Worm (Caenorhabditis elegans) whole organism, L2 larva: ENCODE results near the gene R12B2.13.

ENCODE experiments used
- C34F6.9 ChIP-seq: fragments of 150-350 bp; optimal IDR thresholded peaks from 2 replicates; lab custom pipeline; 2014; ENCODE audit warnings: missing biosample characterization, missing genetic modification characterization
- F13H6.1 ChIP-seq: sonication (generic microtip); optimal IDR thresholded peaks from 2 replicates; lab custom pipeline; 2016; ENCODE audit warnings: missing genetic modification characterization, missing compliant biosample characterization
- R02D3.7 ChIP-seq: fragments of 150-350 bp; optimal IDR thresholded peaks from 2 replicates; lab custom pipeline; 2014; ENCODE audit warnings: missing biosample characterization, missing genetic modification characterization
- Y55F3AM.14 ChIP-seq: fragments of 200-800 bp; sonication (Bioruptor generic); optimal IDR thresholded peaks from 2 replicates; lab custom pipeline; 2018; ENCODE audit warnings: mild to moderate bottlenecking, missing genetic modification characterization, missing compliant biosample characterization
- alr-1 ChIP-seq: fragments of 150-350 bp; optimal IDR thresholded peaks from 2 replicates; lab custom pipeline; 2014; ENCODE audit warnings: missing biosample characterization, missing genetic modification characterization
- aly-2 ChIP-seq: fragments of 150-350 bp; optimal IDR thresholded peaks from 2 replicates; lab custom pipeline; 2014; ENCODE audit warnings: missing biosample characterization, missing genetic modification characterization
- ama-1 ChIP-seq: fragments of 150-350 bp; optimal IDR thresholded peaks from 2 replicates; lab custom pipeline; 2018; ENCODE audit warnings: inconsistent platforms
- blmp-1 ChIP-seq: sonication (generic microtip); optimal IDR thresholded peaks from 2 replicates; lab custom pipeline; 2017; ENCODE audit warnings: missing genetic modification characterization, mild to moderate bottlenecking, missing compliant biosample characterization, antibody characterized with exemption, moderate library complexity; ENCODE audit not compliant: insufficient read depth
- ceh-16 ChIP-seq: fragments of 150-350 bp; optimal IDR thresholded peaks from 2 replicates; lab custom pipeline; 2014; ENCODE audit warnings: missing biosample characterization, missing genetic modification characterization
- ceh-82 ChIP-seq: fragments of 150-350 bp; optimal IDR thresholded peaks from 2 replicates; lab custom pipeline; 2014; ENCODE audit warnings: missing biosample characterization, missing genetic modification characterization
- crh-2 ChIP-seq: sonication (generic microtip); optimal IDR thresholded peaks from 2 replicates; lab custom pipeline; 2017; ENCODE audit warnings: missing biosample characterization, missing genetic modification characterization
- dmd-4 ChIP-seq: sonication (generic microtip); optimal IDR thresholded peaks from 2 replicates; lab custom pipeline; 2017; ENCODE audit warnings: missing biosample characterization, missing genetic modification characterization
- egl-27 ChIP-seq: sonication (generic microtip); optimal IDR thresholded peaks from 3 replicates; lab custom pipeline; 2017; ENCODE audit warnings: missing biosample characterization, missing genetic modification reagents, missing genetic modification characterization
- elt-1 ChIP-seq: fragments of 150-350 bp; optimal IDR thresholded peaks from 2 replicates; lab custom pipeline; 2014; ENCODE audit warnings: missing biosample characterization, missing genetic modification characterization
- elt-3 ChIP-seq: sonication (generic microtip); optimal IDR thresholded peaks from 2 replicates; lab custom pipeline; 2017; ENCODE audit warnings: missing biosample characterization, missing genetic modification characterization
- gmeb-1 ChIP-seq: fragments of 150-350 bp; optimal IDR thresholded peaks from 2 replicates; lab custom pipeline; 2014; ENCODE audit warnings: missing biosample characterization, missing genetic modification characterization
- lin-11 ChIP-seq: fragments of 150-350 bp; sonication (generic microtip); optimal IDR thresholded peaks from 2 replicates; lab custom pipeline; 2014; ENCODE audit warnings: missing biosample characterization, missing genetic modification characterization, inconsistent platforms, mixed read lengths
- lin-13 ChIP-seq: fragments of 150-350 bp; optimal IDR thresholded peaks from 2 replicates; lab custom pipeline; 2014; ENCODE audit warnings: missing biosample characterization, missing genetic modification reagents, missing genetic modification characterization
- lsy-2 ChIP-seq, 2 experiments: fragments of 150-350 bp in 1 of 2; sonication (generic microtip) in 1 of 2; optimal IDR thresholded peaks; 2 replicates each; lab custom pipeline; 2014 to 2017; ENCODE audit warnings: missing biosample characterization in 2 of 2, missing genetic modification characterization in 2 of 2
- mab-5 ChIP-seq: fragments of 150-350 bp; optimal IDR thresholded peaks from 2 replicates; lab custom pipeline; 2014; ENCODE audit warnings: missing biosample characterization, missing genetic modification characterization
- mbf-1 ChIP-seq: sonication (generic microtip); optimal IDR thresholded peaks from 2 replicates; lab custom pipeline; 2017; ENCODE audit warnings: missing biosample characterization, missing genetic modification characterization
- mdl-1 ChIP-seq, 2 experiments: fragments of 150-350 bp in 1 of 2; sonication (generic microtip) in 1 of 2; optimal IDR thresholded peaks; 2 replicates each; lab custom pipeline; 2017; ENCODE audit warnings: missing biosample characterization in 2 of 2, missing genetic modification characterization in 2 of 2
- nhr-11 ChIP-seq: fragments of 150-350 bp; optimal IDR thresholded peaks from 2 replicates; lab custom pipeline; 2014; ENCODE audit warnings: missing biosample characterization, missing genetic modification characterization
- nhr-12 ChIP-seq: fragments of 150-350 bp; optimal IDR thresholded peaks from 2 replicates; lab custom pipeline; 2014; ENCODE audit warnings: missing biosample characterization, missing genetic modification characterization
- nhr-129 ChIP-seq: fragments of 150-350 bp; optimal IDR thresholded peaks from 2 replicates; lab custom pipeline; 2014; ENCODE audit warnings: missing biosample characterization, missing genetic modification characterization
- nhr-21 ChIP-seq: fragments of 150-350 bp; optimal IDR thresholded peaks from 2 replicates; lab custom pipeline; 2014; ENCODE audit warnings: missing biosample characterization, missing genetic modification characterization
- nhr-237 ChIP-seq: fragments of 150-350 bp; optimal IDR thresholded peaks from 2 replicates; lab custom pipeline; 2014; ENCODE audit warnings: missing biosample characterization, missing genetic modification characterization
- nhr-25 ChIP-seq: fragments of 150-350 bp; sonication (generic microtip); optimal IDR thresholded peaks from 3 replicates; lab custom pipeline; 2014; ENCODE audit warnings: missing biosample characterization, missing genetic modification characterization
- nhr-6 ChIP-seq: fragments of 150-350 bp; optimal IDR thresholded peaks from 2 replicates; lab custom pipeline; 2014; ENCODE audit warnings: missing biosample characterization, missing genetic modification characterization
- sem-4 ChIP-seq: fragments of 150-350 bp; optimal IDR thresholded peaks from 2 replicates; lab custom pipeline; 2014; ENCODE audit warnings: missing biosample characterization, missing genetic modification reagents, missing genetic modification characterization
- sma-3 ChIP-seq: sonication (generic microtip); optimal IDR thresholded peaks from 2 replicates; lab custom pipeline; 2016; ENCODE audit warnings: missing genetic modification reagents, missing genetic modification characterization, missing compliant biosample characterization
- sma-9 ChIP-seq, 2 experiments: fragments of 150-350 bp in 1 of 2; sonication (generic microtip) in 1 of 2; optimal IDR thresholded peaks; 2 replicates each; lab custom pipeline; 2014 to 2016; ENCODE audit warnings: missing genetic modification characterization in 2 of 2, mild to moderate bottlenecking in 1 of 2, missing biosample characterization in 1 of 2, missing compliant biosample characterization in 1 of 2, missing genetic modification reagents in 1 of 2, moderate library complexity in 1 of 2
- snpc-4 ChIP-seq: fragments of 150-350 bp; optimal IDR thresholded peaks from 2 replicates; lab custom pipeline; 2014; ENCODE audit warnings: missing biosample characterization, missing genetic modification characterization
- unc-55 ChIP-seq: fragments of 150-350 bp; sonication (generic microtip); optimal IDR thresholded peaks from 3 replicates; lab custom pipeline; 2014; ENCODE audit warnings: missing biosample characterization, missing genetic modification reagents, missing genetic modification characterization
- unc-62 ChIP-seq: fragments of 150-350 bp; optimal IDR thresholded peaks from 2 replicates; lab custom pipeline; 2014; ENCODE audit warnings: missing biosample characterization, missing genetic modification reagents, missing genetic modification characterization
- zag-1 ChIP-seq: fragments of 150-350 bp; optimal IDR thresholded peaks from 2 replicates; lab custom pipeline; 2014; ENCODE audit warnings: missing biosample characterization, missing genetic modification characterization
- ztf-1 ChIP-seq: fragments of 200-800 bp; sonication (Bioruptor generic); conservative IDR thresholded peaks from 2 replicates; pipeline ENCODE4 v1.3.6; 2022; ENCODE audit warnings: missing genetic modification characterization, missing compliant biosample characterization
- ztf-11 ChIP-seq: sonication (generic microtip); optimal IDR thresholded peaks from 2 replicates; lab custom pipeline; 2017; ENCODE audit warnings: missing biosample characterization, missing genetic modification characterization
- ztf-4 ChIP-seq: fragments of 150-350 bp; optimal IDR thresholded peaks from 2 replicates; lab custom pipeline; 2014; ENCODE audit warnings: missing biosample characterization, missing genetic modification characterization

The R12B2.13 gene

ce11 chrIII:5853240-5853639 lies 20.0 kb upstream of the R12B2.13 start, which contains the start of gene ddx-23:
ddx-23 (minus strand) TSS chrIII:5853269.
- TF ChIP-seq lsy-2 (tag; optimal IDR thresholded peaks at IDR 0.05; lab: Kevin White, UChicago) (peak in 1 of 2 experiments; percentile 57), C34F6.9 (tag; lab: Kevin White, UChicago) (peak; percentile 14), unc-55 (GFP tag; lab: Kevin White, UChicago) (peak; percentile 4), zag-1 (no peak), lin-13 (GFP tag; lab: Kevin White, UChicago) (peak; percentile 8), sma-3 (GFP tag; lab: Kevin White, UChicago) (peak; percentile 49), nhr-11 (tag; lab: Kevin White, UChicago) (no peak), egl-27 (tag; lab: Kevin White, UChicago) (no peak), ztf-4 (tag; lab: Kevin White, UChicago) (peak; percentile 81), gmeb-1 (peak; percentile 63), ama-1 (lab: Kevin White, UChicago) (peak; percentile 53)

- TF ChIP-seq sma-9 (GFP tag; optimal IDR thresholded peaks at IDR 0.05; lab: Kevin White, UChicago), result peak; percentile 3
- no peak for TF ChIP-seq sma-9 (tag; optimal IDR thresholded peaks at IDR 0.05; lab: Kevin White, UChicago)
- TF ChIP-seq unc-55 (GFP tag; lab: Kevin White, UChicago), result peak; percentile 30
- TF ChIP-seq elt-3 (tag; lab: Kevin White, UChicago), result no peak
- peak; percentile 49 for TF ChIP-seq C34F6.9 (tag; lab: Kevin White, UChicago)
- TF ChIP-seq nhr-25 (tag; lab: Kevin White, UChicago), result no peak
- TF ChIP-seq nhr-11 (tag; lab: Kevin White, UChicago), result no peak
- no peak for TF ChIP-seq F13H6.1 (tag; lab: Kevin White, UChicago)
- no peak for TF ChIP-seq ztf-11 (tag; lab: Kevin White, UChicago)
- no peak for TF ChIP-seq nhr-21 (tag; lab: Kevin White, UChicago)
- TF ChIP-seq blmp-1 (tag; lab: Kevin White, UChicago), result no peak
- TF ChIP-seq crh-2 (tag; lab: Kevin White, UChicago), result peak; percentile 7
- no peak for TF ChIP-seq R02D3.7 (tag; lab: Kevin White, UChicago)
- no peak for TF ChIP-seq mdl-1 (tag; optimal IDR thresholded peaks at IDR 0.05; lab: Kevin White, UChicago)
- no peak for TF ChIP-seq ztf-4 (tag; lab: Kevin White, UChicago)
- no peak for TF ChIP-seq dmd-4 (tag; lab: Kevin White, UChicago)
- no peak for TF ChIP-seq nhr-12 (tag; lab: Kevin White, UChicago)
- no peak for TF ChIP-seq elt-1 (tag; lab: Kevin White, UChicago)
- TF ChIP-seq snpc-4, result no peak
- TF ChIP-seq aly-2 (tag; lab: Kevin White, UChicago), result no peak
- TF ChIP-seq sma-3 (GFP tag; lab: Kevin White, UChicago), result no peak
- TF ChIP-seq mbf-1 (tag; lab: Kevin White, UChicago), result no peak
- no peak for TF ChIP-seq nhr-237 (tag; lab: Kevin White, UChicago)
- no peak for TF ChIP-seq ztf-1 (GFP tag; lab: Robert Waterston, UW)
- TF ChIP-seq alr-1, result no peak
Observed at ce11 chrIII:5846412-5846811, 13.1 kb upstream of the R12B2.13 start.

DNA sequence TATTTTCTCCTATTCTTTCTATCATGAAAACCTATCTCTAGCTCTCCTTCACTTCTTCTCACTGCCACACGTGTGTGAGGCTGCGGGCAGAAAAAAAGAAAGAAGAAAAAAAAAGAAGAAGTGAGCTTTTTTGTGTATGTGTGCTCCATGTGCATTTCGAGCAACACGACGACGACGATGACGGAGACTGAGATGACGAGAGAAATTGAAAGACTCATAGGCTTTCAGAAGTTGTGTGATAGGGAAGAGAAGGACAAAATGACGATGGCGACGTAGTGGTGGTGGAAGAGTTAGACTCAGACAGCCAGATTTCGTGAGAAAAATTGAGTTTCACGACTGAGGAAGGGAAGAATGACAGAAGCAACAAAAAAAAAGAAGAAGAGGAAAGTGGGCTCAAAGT lies 12.2 kb upstream of the R12B2.13 start:
- peak; percentile 94 for TF ChIP-seq unc-55 (GFP tag; lab: Kevin White, UChicago)
- peak; percentile 94 for TF ChIP-seq zag-1
- peak; percentile 72 for TF ChIP-seq sma-9 (GFP tag; optimal IDR thresholded peaks at IDR 0.05; lab: Kevin White, UChicago)
- no peak for TF ChIP-seq sma-9 (tag; optimal IDR thresholded peaks at IDR 0.05; lab: Kevin White, UChicago)
- no peak for TF ChIP-seq ztf-1 (GFP tag; lab: Robert Waterston, UW)
- peak; percentile 91 for TF ChIP-seq nhr-129 (tag; lab: Kevin White, UChicago)
- peak; percentile 58 for TF ChIP-seq lin-13 (GFP tag; lab: Kevin White, UChicago)
- peak; percentile 82 for TF ChIP-seq crh-2 (tag; lab: Kevin White, UChicago)
- TF ChIP-seq lsy-2 (tag; optimal IDR thresholded peaks at IDR 0.05; lab: Kevin White, UChicago), result peak; percentile 2 to 77
- TF ChIP-seq ztf-4 (tag; lab: Kevin White, UChicago), result peak; percentile 61
- peak; percentile 34 for TF ChIP-seq lin-11 (tag; lab: Kevin White, UChicago)
- TF ChIP-seq sem-4 (tag; lab: Kevin White, UChicago), result peak; percentile 28
- TF ChIP-seq ceh-16, result no peak
- TF ChIP-seq egl-27 (tag; lab: Kevin White, UChicago), result peak; percentile 85
- no peak for TF ChIP-seq unc-62 (GFP tag; lab: Kevin White, UChicago)
- TF ChIP-seq nhr-12 (tag; lab: Kevin White, UChicago), result no peak
- TF ChIP-seq mbf-1 (tag; lab: Kevin White, UChicago), result no peak
- no peak for TF ChIP-seq ceh-82 (tag; lab: Kevin White, UChicago)
- TF ChIP-seq mab-5 (tag; lab: Kevin White, UChicago), result no peak
- no peak for TF ChIP-seq elt-1 (tag; lab: Kevin White, UChicago)
- peak; percentile 76 for TF ChIP-seq F13H6.1 (tag; lab: Kevin White, UChicago)
- TF ChIP-seq nhr-237 (tag; lab: Kevin White, UChicago), result no peak
- no peak for TF ChIP-seq nhr-21 (tag; lab: Kevin White, UChicago)
- TF ChIP-seq Y55F3AM.14 (GFP tag; lab: Kevin White, UChicago), result peak; percentile 71
- peak; percentile 41 for TF ChIP-seq nhr-6 (tag; lab: Kevin White, UChicago)
- TF ChIP-seq mdl-1 (tag; optimal IDR thresholded peaks at IDR 0.05; lab: Kevin White, UChicago), result peak; percentile 89 to 95
- TF ChIP-seq elt-3 (tag; lab: Kevin White, UChicago), result no peak
- peak; percentile 83 for TF ChIP-seq C34F6.9 (tag; lab: Kevin White, UChicago)
